Fruit fly (Drosophila melanogaster) Kc167 (cell line): ENCODE results near the gene CG31551.

Experiments
- Myc ChIP-seq: fragments of >200 bp; optimal IDR thresholded peaks from 2 replicates; lab custom pipeline; 2017; ENCODE audit warnings: missing external identifiers
- Sin3A ChIP-seq: fragments of >200 bp; optimal IDR thresholded peaks from 2 replicates; lab custom pipeline; 2018; ENCODE audit warnings: missing external identifiers
- h ChIP-seq: fragments of >200 bp; optimal IDR thresholded peaks from 3 replicates; lab custom pipeline; 2018; ENCODE audit warnings: missing external identifiers
- insv ChIP-seq: fragments of >200 bp; optimal IDR thresholded peaks from 3 replicates; lab custom pipeline; 2018; ENCODE audit warnings: missing external identifiers
- psq ChIP-seq: fragments of >200 bp; optimal IDR thresholded peaks from 2 replicates; lab custom pipeline; 2017; ENCODE audit warnings: missing external identifiers
- ttk ChIP-seq: sonication (Bioruptor generic); optimal IDR thresholded peaks from 2 replicates; lab custom pipeline; 2017; ENCODE audit warnings: missing external identifiers

CG31551 gene

dm6 chr3R:5627552-5627951 lies at the start of gene CG31551:
TSS of gene CG31551 (plus strand) at chr3R:5627852.
- TF ChIP-seq Sin3A (no peak), h (no peak), Myc (lab: Kevin White, UChicago) (no peak), psq (lab: Kevin White, UChicago) (no peak), ttk (lab: Kevin White, UChicago) (no peak), insv (lab: Kevin White, UChicago) (no peak)

DNA sequence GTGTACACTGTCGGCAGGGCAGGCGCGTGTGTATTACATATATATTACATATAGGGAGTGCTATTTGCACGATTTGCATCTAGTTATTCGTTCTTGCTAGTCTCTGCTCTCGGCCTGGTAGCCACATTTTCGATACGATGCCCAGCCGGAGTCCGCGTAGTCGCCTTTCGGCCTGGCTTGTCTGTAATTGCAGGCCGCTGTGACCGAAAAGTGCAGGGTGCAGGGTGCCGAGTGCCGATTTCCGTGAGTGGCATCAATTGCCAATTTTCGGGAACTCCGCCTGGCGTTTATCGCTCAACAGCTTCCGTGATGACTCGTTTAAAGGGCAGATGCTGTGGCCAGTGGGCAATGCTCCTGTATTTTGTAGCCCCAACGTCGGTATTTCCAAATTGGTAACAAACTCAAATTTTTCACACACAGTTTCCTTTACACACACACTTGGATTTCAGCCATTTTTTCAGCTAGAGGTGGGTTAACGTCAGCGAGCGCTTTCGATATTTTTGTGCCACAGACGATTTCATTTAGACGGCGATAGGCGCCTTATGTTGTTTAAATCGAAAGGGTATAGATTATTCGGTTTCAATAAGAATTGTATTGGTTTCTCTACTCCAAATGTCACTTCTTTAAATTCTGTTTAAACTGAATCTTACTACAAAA lies 39.7 kb upstream of the CG31551 start, which contains the start of gene CG2926:
Gene CG2926 (minus strand): TSS at position 518 of the 657 bp plus-strand sequence.
- no peak for TF ChIP-seq h
- no peak for TF ChIP-seq insv (lab: Kevin White, UChicago)
- TF ChIP-seq psq (lab: Kevin White, UChicago) = no peak
- TF ChIP-seq Sin3A = no peak
- TF ChIP-seq ttk (lab: Kevin White, UChicago) = no peak
- no peak for TF ChIP-seq Myc (lab: Kevin White, UChicago)

- TF ChIP-seq Myc (lab: Kevin White, UChicago) = no peak
- TF ChIP-seq Sin3A = no peak
- TF ChIP-seq h = no peak
- no peak for TF ChIP-seq ttk (lab: Kevin White, UChicago)
- TF ChIP-seq psq (lab: Kevin White, UChicago) = no peak
- no peak for TF ChIP-seq insv (lab: Kevin White, UChicago)
Measured at dm6 chr3R:5588573-5588972, 39.1 kb upstream of the CG31551 start, which contains the start of gene PolZ2. TSS of gene PolZ2 (plus strand) at chr3R:5588873.

- TF ChIP-seq Myc (lab: Kevin White, UChicago) = no peak
- TF ChIP-seq insv (lab: Kevin White, UChicago) = no peak
- no peak for TF ChIP-seq psq (lab: Kevin White, UChicago)
- TF ChIP-seq Sin3A = no peak
- TF ChIP-seq h = no peak
- TF ChIP-seq ttk (lab: Kevin White, UChicago) = no peak
Measured at dm6 chr3R:5591398-5591853, 36.2 kb upstream of the CG31551 start, which contains the start of the genes noi and Vha26. TSS of gene noi (minus strand) at chr3R:5591459. TSS of gene Vha26 (plus strand) at chr3R:5591763.

- TF ChIP-seq psq (lab: Kevin White, UChicago) (no peak), Sin3A (no peak), h (no peak), insv (lab: Kevin White, UChicago) (no peak), Myc (lab: Kevin White, UChicago) (no peak), ttk (lab: Kevin White, UChicago) (no peak)
Measured at dm6 chr3R:5592009-5592572, 35.6 kb upstream of the CG31551 start.

- TF ChIP-seq h (no peak), insv (lab: Kevin White, UChicago) (no peak), psq (lab: Kevin White, UChicago) (no peak), ttk (lab: Kevin White, UChicago) (no peak), Myc (lab: Kevin White, UChicago) (no peak), Sin3A (no peak)
Measured at dm6 chr3R:5594878-5595277, 32.8 kb upstream of the CG31551 start.

dm6 chr3R:5599521-5600360 lies 27.9 kb upstream of the CG31551 start:
- TF ChIP-seq Sin3A (no peak), insv (lab: Kevin White, UChicago) (no peak)

DNA sequence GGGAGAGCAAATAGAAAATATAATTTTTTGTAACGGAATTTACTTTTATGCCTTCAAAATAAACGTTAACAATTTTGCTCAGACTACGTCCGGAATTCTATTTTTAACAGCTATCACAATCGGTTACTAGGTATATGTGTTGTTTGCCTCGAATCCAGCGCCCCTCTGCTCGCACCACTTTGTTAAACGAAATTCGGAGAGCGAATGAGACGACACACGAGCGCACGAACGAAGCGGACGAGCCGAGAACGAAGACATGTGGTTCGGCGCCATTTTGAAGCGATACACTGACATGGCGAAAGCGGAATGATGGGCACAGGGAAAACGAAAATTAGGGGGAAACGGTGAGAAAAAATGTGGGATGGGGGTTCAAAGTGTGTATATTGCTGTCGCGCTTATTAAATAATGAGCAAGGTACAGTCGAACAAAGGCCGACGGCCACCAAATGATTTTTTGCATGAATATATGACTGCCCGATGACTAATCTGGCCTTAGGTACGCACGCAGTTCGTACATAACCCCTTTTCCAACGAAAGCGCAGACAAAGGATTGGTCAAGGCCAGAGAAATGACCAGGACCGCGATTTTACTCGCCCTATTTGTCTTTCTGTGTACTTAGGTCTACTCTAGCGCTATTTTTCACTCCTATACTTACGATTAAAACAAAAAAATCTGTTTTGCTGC lies 27.1 kb upstream of the CG31551 start:
- no peak for TF ChIP-seq insv (lab: Kevin White, UChicago)
- no peak for TF ChIP-seq Sin3A
- no peak for TF ChIP-seq h
- no peak for TF ChIP-seq Myc (lab: Kevin White, UChicago)
- no peak for TF ChIP-seq psq (lab: Kevin White, UChicago)
- TF ChIP-seq ttk (lab: Kevin White, UChicago) = no peak

DNA sequence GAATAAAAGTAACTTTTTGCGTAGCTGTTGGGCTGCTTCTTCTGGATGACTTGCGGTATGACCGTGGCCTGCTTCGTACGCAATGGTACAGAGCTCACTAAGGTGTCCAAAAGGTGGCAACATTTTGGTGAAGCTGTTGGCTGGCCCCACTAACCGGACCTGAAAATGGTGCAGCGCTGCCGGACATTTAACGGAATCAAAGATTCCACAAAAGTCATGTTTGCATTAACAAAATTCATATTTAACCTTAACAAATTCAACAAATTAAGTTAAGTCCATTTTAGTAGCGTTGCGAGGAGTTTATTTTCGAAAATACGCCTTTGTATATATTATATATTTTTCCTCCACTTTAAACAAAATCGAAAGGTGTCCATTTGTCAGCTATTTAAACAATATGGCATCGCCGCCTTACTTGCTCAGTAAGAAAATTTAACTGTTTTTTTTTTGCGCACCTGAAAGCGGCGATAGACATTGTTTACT lies 26.6 kb upstream of the CG31551 start, which contains the start of the genes kra and SecS:
Gene kra (minus strand): TSS at position 93 of the 480 bp plus-strand sequence.
Gene SecS (plus strand): TSS at position 390 of the 480 bp plus-strand sequence.
- no peak for TF ChIP-seq psq (lab: Kevin White, UChicago)
- TF ChIP-seq insv (lab: Kevin White, UChicago) = no peak
- TF ChIP-seq Myc (lab: Kevin White, UChicago) = no peak
- TF ChIP-seq ttk (lab: Kevin White, UChicago) = no peak
- TF ChIP-seq Sin3A = no peak
- no peak for TF ChIP-seq h

- TF ChIP-seq ttk (lab: Kevin White, UChicago) (no peak), h (no peak), Myc (lab: Kevin White, UChicago) (no peak), psq (lab: Kevin White, UChicago) (no peak), Sin3A (no peak), insv (lab: Kevin White, UChicago) (no peak)
Measured at dm6 chr3R:5606477-5606876, 21.2 kb upstream of the CG31551 start, which contains the start of gene asl. TSS of gene asl (minus strand) at chr3R:5606543.

DNA sequence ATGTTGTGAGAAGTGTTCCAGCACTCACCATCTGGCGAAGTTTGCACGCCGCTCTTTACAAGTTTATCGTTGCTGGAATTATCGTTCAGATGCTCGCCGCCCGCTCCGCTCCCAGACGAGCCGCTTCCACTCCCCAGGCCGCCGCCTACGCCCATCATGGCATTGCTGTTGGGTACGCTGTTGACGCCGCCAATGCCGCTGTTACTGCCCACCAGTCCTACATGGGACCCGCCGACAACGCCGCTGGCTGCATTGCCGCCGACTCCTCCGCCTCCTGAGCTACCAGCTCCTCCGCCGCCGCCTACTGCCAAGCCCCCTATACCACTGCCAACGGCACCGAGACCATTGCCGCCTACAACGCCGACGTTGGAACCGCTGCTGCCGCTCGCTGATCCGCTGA lies 19.2 kb upstream of the CG31551 start:
- TF ChIP-seq Myc (lab: Kevin White, UChicago) = no peak
- TF ChIP-seq h = no peak
- no peak for TF ChIP-seq psq (lab: Kevin White, UChicago)
